Fruit fly (Drosophila melanogaster): ENCODE data around the gene CG4998.

The CG4998 gene

DNA sequence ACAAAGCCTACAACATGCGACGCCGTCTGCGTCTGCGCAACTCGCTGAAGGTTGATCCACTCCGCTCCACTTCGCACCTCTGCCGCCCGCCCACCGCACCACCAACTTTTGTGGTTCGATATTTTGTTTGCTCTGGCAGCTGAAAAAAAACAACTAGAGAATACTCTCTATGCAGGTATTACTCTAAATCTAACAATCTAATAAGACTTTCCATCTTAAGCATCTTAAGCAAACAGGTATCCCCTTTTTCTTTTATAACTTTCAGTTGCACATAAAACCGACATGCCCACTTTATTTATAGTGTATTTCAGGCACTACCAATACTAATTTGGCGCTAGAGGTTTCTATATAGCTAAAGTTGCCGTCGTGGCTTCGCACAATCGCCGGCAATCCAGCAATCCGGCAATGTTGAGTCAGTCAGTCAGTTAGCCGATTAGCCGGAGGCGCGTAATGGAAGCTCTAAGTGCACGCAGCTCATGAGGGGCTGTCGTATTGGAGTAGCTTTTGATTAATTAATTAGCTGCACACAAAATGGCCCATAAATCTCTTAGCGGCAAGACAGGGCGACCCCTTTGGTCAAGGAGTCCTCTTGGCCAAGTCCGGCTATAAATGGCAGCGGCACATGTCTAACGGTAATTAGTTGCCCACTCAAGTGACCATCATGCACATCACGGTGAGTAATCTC lies 10.5 kb upstream of the CG4998 start, which contains the start of gene CG13058 (continued):
- TF ChIP-seq Hey (tag; optimal IDR thresholded peaks at IDR 0.05) (no peak), CG4360 (GFP tag; IDR thresholded peaks at IDR 0.05) (no peak), CG7987 (GFP tag; optimal IDR thresholded peaks at IDR 0.05) (peak; percentile 9), CG6175 (GFP tag; IDR thresholded peaks at IDR 0.05) (no peak), da (GFP tag; optimal IDR thresholded peaks at IDR 0.05) (no peak), MTF-1 (GFP tag; optimal IDR thresholded peaks at IDR 0.05; ENCODE audit: borderline replicate concordance) (peak; percentile 7), CG10147 (GFP tag; optimal IDR thresholded peaks at IDR 0.05) (peak; percentile 60), rib (GFP tag; IDR thresholded peaks at IDR 0.05) (no peak), CG15073 (GFP tag; optimal IDR thresholded peaks at IDR 0.05) (no peak), lab (GFP tag; optimal IDR thresholded peaks at IDR 0.05) (peak; percentile 83), CG3163 (GFP tag; optimal IDR thresholded peaks at IDR 0.05) (no peak), CG17912 (GFP tag; optimal IDR thresholded peaks at IDR 0.05) (no peak), CG3995 (GFP tag; optimal IDR thresholded peaks at IDR 0.05) (no peak), dpn (GFP tag; optimal IDR thresholded peaks at IDR 0.05) (peak in 1 of 2 experiments; percentile 48), D19A (tag; optimal IDR thresholded peaks at IDR 0.05) (peak; percentile 92), Hand (GFP tag; optimal IDR thresholded peaks at IDR 0.05) (peak; percentile 3)

DNA sequence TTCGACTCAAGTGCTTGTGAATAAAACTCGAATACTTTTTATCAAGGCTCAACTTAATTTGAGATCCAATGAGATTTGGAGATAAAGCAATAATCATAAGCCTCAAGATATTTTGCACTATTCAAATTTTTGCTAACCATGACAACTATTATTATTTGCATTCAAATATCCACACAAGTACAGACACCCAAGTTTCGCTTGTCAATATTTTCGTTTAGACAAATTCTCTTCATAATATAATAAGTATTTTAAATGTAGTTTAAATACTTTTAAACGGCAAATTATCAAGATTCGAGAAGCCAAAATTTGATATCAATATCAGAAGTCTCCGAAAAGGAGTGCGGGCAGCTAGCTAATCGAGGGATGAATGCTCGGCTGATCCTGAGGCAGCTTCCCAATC lies 9.3 kb upstream of the CG4998 start, which contains the start of gene CG33061:
CG33061 (plus strand) TSS at position 301 of the 400 bp plus-strand sequence.
- TF ChIP-seq Hr78 (GFP tag; optimal IDR thresholded peaks at IDR 0.05) (no peak), cg (GFP tag; optimal IDR thresholded peaks at IDR 0.05) (no peak), CG11560 (tag; IDR thresholded peaks at IDR 0.05) (no peak), lov (optimal IDR thresholded peaks at IDR 0.05) (no peak), lov (GFP tag; IDR thresholded peaks at IDR 0.05) (no peak)

DNA sequence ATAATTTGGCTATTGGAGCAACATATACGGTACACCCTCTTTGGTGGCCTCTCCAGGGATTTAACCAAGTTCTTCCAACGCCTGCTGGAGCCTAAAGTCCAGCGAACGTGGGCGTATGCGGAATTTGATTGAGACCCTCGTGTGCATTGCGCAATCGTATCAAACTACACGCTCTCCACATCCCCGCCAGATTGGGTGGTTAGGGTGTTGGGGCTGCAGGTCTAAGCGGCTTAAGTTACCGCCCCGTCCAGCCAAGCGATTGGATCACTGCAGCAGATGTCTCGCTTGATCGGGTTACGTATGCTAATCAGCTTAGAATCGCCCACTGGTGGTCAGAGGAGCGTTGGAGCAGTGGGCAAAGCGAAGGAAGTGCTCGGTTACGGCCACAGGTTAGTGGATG lies 8.1 kb upstream of the CG4998 start, which contains the start of gene CG33060:
CG33060 (plus strand) TSS at position 301 of the 400 bp plus-strand sequence.
- no peak for TF ChIP-seq CG5180 (GFP tag; optimal IDR thresholded peaks at IDR 0.05)
- no peak for TF ChIP-seq D19A (tag; optimal IDR thresholded peaks at IDR 0.05)
- TF ChIP-seq Drgx (GFP tag; IDR thresholded peaks at IDR 0.05) = no peak
- TF ChIP-seq slp2 (GFP tag; optimal IDR thresholded peaks at IDR 0.05) = no peak
- TF ChIP-seq pzg (GFP tag; optimal IDR thresholded peaks at IDR 0.05) = no peak
- no peak for TF ChIP-seq toy (GFP tag; IDR thresholded peaks at IDR 0.05)

DNA sequence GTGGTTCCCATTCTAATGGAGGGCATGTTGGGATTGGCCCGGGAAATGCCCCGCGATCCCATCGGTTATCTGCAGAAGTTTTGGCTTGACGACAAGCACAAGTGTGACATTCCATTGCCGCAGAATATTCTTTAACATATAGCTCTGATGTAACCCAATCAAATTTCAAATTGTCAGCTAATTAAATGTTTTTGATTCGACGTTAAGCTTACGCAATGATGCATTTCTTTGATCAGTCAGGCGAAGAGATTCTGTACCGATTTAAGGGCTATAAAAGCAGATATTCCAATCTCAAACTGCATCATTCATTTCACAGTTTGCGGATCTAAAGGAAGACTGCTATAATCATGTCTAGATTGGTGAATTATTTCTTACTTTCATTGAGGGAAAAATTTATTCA lies 7.2 kb upstream of the CG4998 start, which contains the start of gene retinin:
retinin (plus strand) TSS at position 301 of the 400 bp plus-strand sequence.
- TF ChIP-seq CG11456 (GFP tag; IDR thresholded peaks at IDR 0.05) (no peak), Max (GFP tag; optimal IDR thresholded peaks at IDR 0.05) (no peak), Aef1 (GFP tag; IDR thresholded peaks at IDR 0.05) (no peak), gsb (GFP tag; IDR thresholded peaks at IDR 0.05) (no peak), Fer1 (GFP tag; optimal IDR thresholded peaks at IDR 0.05) (no peak), NFAT (GFP tag; IDR thresholded peaks at IDR 0.05) (no peak), ase (GFP tag; IDR thresholded peaks at IDR 0.05) (no peak), CG1233 (GFP tag; optimal IDR thresholded peaks at IDR 0.05) (no peak), sna (GFP tag; IDR thresholded peaks at IDR 0.05; ENCODE audit: partially characterized antibody) (no peak), Hr78 (GFP tag; optimal IDR thresholded peaks at IDR 0.05) (no peak), Nf-YB (GFP tag; optimal IDR thresholded peaks at IDR 0.05) (no peak), Mrtf (GFP tag; IDR thresholded peaks at IDR 0.05) (no peak), CG4820 (GFP tag; optimal IDR thresholded peaks at IDR 0.05) (no peak), CG3281 (GFP tag; optimal IDR thresholded peaks at IDR 0.05) (no peak), toy (GFP tag; IDR thresholded peaks at IDR 0.05) (no peak), H15 (GFP tag; IDR thresholded peaks at IDR 0.05) (no peak), CG6813 (GFP tag; optimal IDR thresholded peaks at IDR 0.05) (no peak), CG15514 (GFP tag; optimal IDR thresholded peaks at IDR 0.05) (no peak)
